Worm (Caenorhabditis elegans) whole organism, midembryonic: Measurements from ENCODE around the gene sri-29.

ENCODE experiments used
- T22C8.4 ChIP-seq: fragments of 200-800 bp; sonication (Bioruptor generic); IDR thresholded peaks from 2 replicates; pipeline ENCODE4 v1.3.6; 2022; ENCODE audit warnings: missing genetic modification characterization, missing compliant biosample characterization
- cog-1 ChIP-seq: sonication (generic microtip); optimal IDR thresholded peaks from 2 replicates; lab custom pipeline; 2016; ENCODE audit warnings: missing genetic modification characterization, missing compliant biosample characterization
- flt-1 ChIP-seq: fragments of 200-800 bp; sonication (Bioruptor generic); IDR thresholded peaks from 2 replicates; pipeline ENCODE4 v1.3.6; 2022; ENCODE audit warnings: missing genetic modification characterization, missing compliant biosample characterization
- klf-2 ChIP-seq: fragments of 200-800 bp; sonication (Bioruptor generic); conservative IDR thresholded peaks from 2 replicates; pipeline ENCODE4 v1.3.6; 2022; ENCODE audit warnings: missing genetic modification reagents, missing genetic modification characterization, missing compliant biosample characterization
- med-1 ChIP-seq: sonication (generic microtip); optimal IDR thresholded peaks from 2 replicates; lab custom pipeline; 2017; ENCODE audit warnings: missing genetic modification characterization, mild to moderate bottlenecking, missing compliant biosample characterization, antibody characterized with exemption, missing genetic modification reagents; ENCODE audit not compliant: insufficient read depth
- ref-1 ChIP-seq: fragments of 200-800 bp; sonication (Bioruptor generic); conservative IDR thresholded peaks from 2 replicates; pipeline ENCODE4 v1.3.6; 2022; ENCODE audit warnings: missing genetic modification reagents, missing genetic modification characterization, missing compliant biosample characterization
- tab-1 ChIP-seq: fragments of 200-800 bp; sonication (Bioruptor generic); IDR thresholded peaks from 2 replicates; pipeline ENCODE4 v1.3.6; 2022; ENCODE audit warnings: missing genetic modification characterization, missing compliant biosample characterization
- ztf-23 ChIP-seq: fragments of 200-800 bp; sonication (Bioruptor generic); IDR thresholded peaks from 2 replicates; pipeline ENCODE4 v1.3.6; 2022; ENCODE audit warnings: missing genetic modification reagents, missing genetic modification characterization, missing compliant biosample characterization
- ztf-29 ChIP-seq: fragments of 200-800 bp; sonication (Bioruptor generic); IDR thresholded peaks from 2 replicates; pipeline ENCODE4 v1.3.6; 2022; ENCODE audit warnings: missing genetic modification reagents, missing genetic modification characterization, missing compliant biosample characterization

Gene sri-29

ce11 chrII:3078496-3078895 is 34.4 kb downstream of the sri-29 start, which contains the start of gene copb-1:
Gene copb-1 (plus strand): TSS chrII:3078796.
- no peak for TF ChIP-seq cog-1 (tag; lab: Kevin White, UChicago)
- TF ChIP-seq med-1 (GFP tag; lab: Kevin White, UChicago), result no peak
- no peak for TF ChIP-seq klf-2 (GFP tag; lab: Robert Waterston, UW)
- TF ChIP-seq ztf-29 (GFP tag; lab: Robert Waterston, UW), result no peak
- TF ChIP-seq ztf-23, result no peak
- no peak for TF ChIP-seq tab-1 (GFP tag; lab: Robert Waterston, UW)
- TF ChIP-seq T22C8.4 (GFP tag; lab: Robert Waterston, UW), result no peak
- no peak for TF ChIP-seq ref-1 (GFP tag; lab: Robert Waterston, UW)
- no peak for TF ChIP-seq flt-1 (GFP tag; lab: Robert Waterston, UW)

ce11 chrII:3087134-3087533 is 43.0 kb downstream of the sri-29 start:
- TF ChIP-seq ztf-23 (no peak), ref-1 (GFP tag; lab: Robert Waterston, UW) (no peak), med-1 (GFP tag; lab: Kevin White, UChicago) (no peak), klf-2 (GFP tag; lab: Robert Waterston, UW) (no peak), tab-1 (GFP tag; lab: Robert Waterston, UW) (no peak), T22C8.4 (GFP tag; lab: Robert Waterston, UW) (no peak), cog-1 (tag; lab: Kevin White, UChicago) (no peak), ztf-29 (GFP tag; lab: Robert Waterston, UW) (no peak), flt-1 (GFP tag; lab: Robert Waterston, UW) (no peak)

ce11 chrII:3091268-3091667 is 47.1 kb downstream of the sri-29 start, which contains the start of gene srg-21:
Gene srg-21 (minus strand): TSS chrII:3091368.
- no peak for TF ChIP-seq T22C8.4 (GFP tag; lab: Robert Waterston, UW)
- TF ChIP-seq cog-1 (tag; lab: Kevin White, UChicago), result no peak
- TF ChIP-seq ref-1 (GFP tag; lab: Robert Waterston, UW), result no peak
- TF ChIP-seq med-1 (GFP tag; lab: Kevin White, UChicago), result no peak
- no peak for TF ChIP-seq klf-2 (GFP tag; lab: Robert Waterston, UW)
- no peak for TF ChIP-seq ztf-23
- TF ChIP-seq flt-1 (GFP tag; lab: Robert Waterston, UW), result no peak
- no peak for TF ChIP-seq tab-1 (GFP tag; lab: Robert Waterston, UW)

ce11 chrII:3093352-3093751 is 49.2 kb downstream of the sri-29 start, which contains the start of gene srg-22:
Gene srg-22 (minus strand): TSS chrII:3093452.
- TF ChIP-seq T22C8.4 (GFP tag; lab: Robert Waterston, UW), result no peak
- TF ChIP-seq flt-1 (GFP tag; lab: Robert Waterston, UW), result no peak
- TF ChIP-seq ztf-29 (GFP tag; lab: Robert Waterston, UW), result no peak
- no peak for TF ChIP-seq klf-2 (GFP tag; lab: Robert Waterston, UW)
- TF ChIP-seq ref-1 (GFP tag; lab: Robert Waterston, UW), result no peak
- no peak for TF ChIP-seq cog-1 (tag; lab: Kevin White, UChicago)
- TF ChIP-seq tab-1 (GFP tag; lab: Robert Waterston, UW), result no peak
- no peak for TF ChIP-seq med-1 (GFP tag; lab: Kevin White, UChicago)
- TF ChIP-seq ztf-23, result no peak
